Worm (Caenorhabditis elegans): ENCODE results near the gene npr-38.

Gene npr-38

DNA sequence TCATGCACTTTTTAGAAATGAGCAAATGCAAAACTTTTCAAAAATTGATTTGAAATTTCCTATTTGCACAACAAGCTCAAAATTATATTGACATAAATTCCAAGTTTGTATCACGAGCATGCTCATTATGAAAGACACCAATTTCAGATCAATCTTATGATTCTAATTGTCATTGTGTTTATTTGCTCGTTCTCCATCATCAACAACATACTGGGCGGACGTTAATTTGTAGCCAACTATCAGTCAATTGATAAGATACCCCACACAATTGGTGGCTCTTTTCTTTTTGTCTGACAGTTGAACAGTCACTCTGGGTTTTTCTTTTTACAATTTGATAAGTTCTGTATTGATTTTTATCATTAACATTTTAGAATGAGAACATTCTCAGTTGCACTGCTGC, 39.8 kb upstream of the npr-38 start, which contains the start of gene lro-1 (continued):
- TF ChIP-seq ztf-7 (tag; optimal IDR thresholded peaks at IDR 0.05) (peak; percentile 50), mep-1 (tag; optimal IDR thresholded peaks at IDR 0.05) (peak; percentile 50), dmd-8 (GFP tag; IDR thresholded peaks at IDR 0.05) (no peak), mdt-29 (GFP tag; IDR thresholded peaks at IDR 0.05) (0 out of 2 replicates have a peak, but pooled peaks have one; percentile 15), madf-9 (GFP tag; conservative IDR thresholded peaks at IDR 0.05) (no peak), dve-1 (tag; optimal IDR thresholded peaks at IDR 0.05; ENCODE audit: insufficient read depth) (peak; percentile 94), fos-1 (tag; optimal IDR thresholded peaks at IDR 0.05) (no peak), arid-1 (GFP tag; conservative IDR thresholded peaks at IDR 0.05) (no peak), aly-2 (tag; optimal IDR thresholded peaks at IDR 0.05) (no peak), ceh-82 (tag; optimal IDR thresholded peaks at IDR 0.05) (no peak), attf-4 (tag; optimal IDR thresholded peaks at IDR 0.05) (no peak), lin-15B (tag; optimal IDR thresholded peaks at IDR 0.05) (no peak), ama-1 (optimal IDR thresholded peaks at IDR 0.05) (no peak), lim-7 (GFP tag; IDR thresholded peaks at IDR 0.05) (no peak), D1046.2 (GFP tag; IDR thresholded peaks at IDR 0.05) (no peak), gei-8 (GFP tag; optimal IDR thresholded peaks at IDR 0.05) (no peak), nhr-10 (tag; optimal IDR thresholded peaks at IDR 0.05) (peak; percentile 30), ztf-11 (tag; optimal IDR thresholded peaks at IDR 0.05) (no peak), unc-130 (GFP tag; optimal IDR thresholded peaks at IDR 0.05) (no peak), mxl-2 (GFP tag; conservative IDR thresholded peaks at IDR 0.05) (no peak), T26A8.4 (GFP tag; IDR thresholded peaks at IDR 0.05) (0 out of 2 replicates have a peak, but pooled peaks have one; percentile 11), lin-39 (tag; optimal IDR thresholded peaks at IDR 0.05) (no peak), nhr-42 (GFP tag; IDR thresholded peaks at IDR 0.05) (no peak), nhr-41 (GFP tag; IDR thresholded peaks at IDR 0.05) (no peak), unc-39 (tag; optimal IDR thresholded peaks at IDR 0.05) (no peak), F37D6.2 (tag; optimal IDR thresholded peaks at IDR 0.05) (no peak), mes-2 (tag; optimal IDR thresholded peaks at IDR 0.05; ENCODE audit: poor library complexity, severe bottlenecking) (no peak), nhr-28 (tag; optimal IDR thresholded peaks at IDR 0.05) (peak; percentile 94), nhr-77 (tag; optimal IDR thresholded peaks at IDR 0.05) (peak; percentile 70)

- TF ChIP-seq jun-1 (tag; optimal IDR thresholded peaks at IDR 0.05): no peak
- TF ChIP-seq F37D6.2 (tag; optimal IDR thresholded peaks at IDR 0.05): no peak
- TF ChIP-seq cey-2 (tag; optimal IDR thresholded peaks at IDR 0.05; ENCODE audit: borderline replicate concordance, insufficient read depth): no peak
- no peak for TF ChIP-seq dpl-1 (GFP tag; optimal IDR thresholded peaks at IDR 0.05)
- TF ChIP-seq rbr-2 (tag; optimal IDR thresholded peaks at IDR 0.05): no peak
- TF ChIP-seq aha-1 (tag): no peak
- peak; percentile 69; the same call in 1 of the 2 replicates for TF ChIP-seq zfp-3 (GFP tag; conservative IDR thresholded peaks at IDR 0.05)
- TF ChIP-seq mxl-3 (GFP tag; optimal IDR thresholded peaks at IDR 0.05): no peak
- TF ChIP-seq daf-16 (GFP tag; optimal IDR thresholded peaks at IDR 0.05): no peak
- TF ChIP-seq daf-16 (tag; optimal IDR thresholded peaks at IDR 0.05): peak; percentile 29
- peak; percentile 8; the same call in 1 of the 2 replicates for TF ChIP-seq T26A8.4 (GFP tag; IDR thresholded peaks at IDR 0.05)
- TF ChIP-seq nhr-77 (tag; optimal IDR thresholded peaks at IDR 0.05): no peak
- no peak for TF ChIP-seq lim-7 (GFP tag; IDR thresholded peaks at IDR 0.05)
- TF ChIP-seq pha-4 (GFP tag; IDR thresholded peaks at IDR 0.05): peak; percentile 63; the same call in 1 of the 2 replicates
- no peak for TF ChIP-seq pha-4 (tag; optimal IDR thresholded peaks at IDR 0.05)
- TF ChIP-seq ceh-62 (tag; optimal IDR thresholded peaks at IDR 0.05): no peak
- TF ChIP-seq dve-1 (tag; optimal IDR thresholded peaks at IDR 0.05; ENCODE audit: insufficient read depth): peak; percentile 63
- no peak for TF ChIP-seq F10B5.3 (tag; optimal IDR thresholded peaks at IDR 0.05)
- TF ChIP-seq nhr-10 (tag; optimal IDR thresholded peaks at IDR 0.05): no peak
- no peak for TF ChIP-seq ces-1 (GFP tag; optimal IDR thresholded peaks at IDR 0.05)
Measured at ce11 chrX:6273772-6274171, 37.7 kb upstream of the npr-38 start.

Data from whole organism, L4 larva.